Fruit fly (Drosophila melanogaster) whole organism, pupa: ENCODE results near the gene wrd.

Experiments
- CG10348 ChIP-seq: fragments of 200-800 bp; sonication (Bioruptor generic); IDR thresholded peaks from 2 replicates; pipeline ENCODE4 v1.3.6; 2022; ENCODE audit warnings: missing biosample characterization, missing genetic modification characterization
- CG12605 ChIP-seq: fragments of 200-800 bp; sonication (Bioruptor generic); IDR thresholded peaks from 2 replicates; pipeline ENCODE4 v1.3.6; 2022; ENCODE audit warnings: missing biosample characterization, missing genetic modification characterization
- CG13204 ChIP-seq: fragments of 200-800 bp; sonication (Bioruptor generic); optimal IDR thresholded peaks from 2 replicates; lab custom pipeline; 2018; ENCODE audit warnings: missing biosample characterization, mild to moderate bottlenecking, missing genetic modification characterization, moderate library complexity
- CG14655 ChIP-seq: fragments of 200-800 bp; sonication (Bioruptor generic); optimal IDR thresholded peaks from 3 replicates; lab custom pipeline; 2017; ENCODE audit warnings: mild to moderate bottlenecking, missing biosample characterization, missing genetic modification reagents, missing genetic modification characterization
- CG15710 ChIP-seq: fragments of 200-800 bp; sonication (Bioruptor generic); optimal IDR thresholded peaks from 2 replicates; lab custom pipeline; 2018; ENCODE audit warnings: missing biosample characterization, mild to moderate bottlenecking, missing genetic modification characterization, moderate library complexity
- CG17806 ChIP-seq: fragments of 200-800 bp; sonication (Bioruptor generic); optimal IDR thresholded peaks from 2 replicates; lab custom pipeline; 2018; ENCODE audit warnings: missing biosample characterization, mild to moderate bottlenecking, missing genetic modification characterization, moderate library complexity
- CG32121 ChIP-seq: fragments of 200-800 bp; sonication (Bioruptor generic); IDR thresholded peaks from 2 replicates; pipeline ENCODE4 v1.3.6; 2022; ENCODE audit warnings: missing biosample characterization, missing genetic modification characterization
- CG34367 ChIP-seq: fragments of 200-800 bp; sonication (Bioruptor generic); optimal IDR thresholded peaks from 2 replicates; lab custom pipeline; 2018; ENCODE audit warnings: missing biosample characterization, mild to moderate bottlenecking, missing genetic modification characterization
- CG4496 ChIP-seq: fragments of 200-800 bp; sonication (Bioruptor generic); IDR thresholded peaks from 3 replicates; pipeline ENCODE4 v1.3.6; 2022; ENCODE audit warnings: missing biosample characterization, missing genetic modification characterization
- CG8159 ChIP-seq: fragments of 200-800 bp; sonication (Bioruptor generic); optimal IDR thresholded peaks from 3 replicates; lab custom pipeline; 2018; ENCODE audit warnings: missing biosample characterization, mild to moderate bottlenecking, missing genetic modification characterization, moderate library complexity
- CG8301 ChIP-seq: fragments of 200-800 bp; sonication (Bioruptor generic); optimal IDR thresholded peaks from 2 replicates; lab custom pipeline; 2018; ENCODE audit warnings: missing biosample characterization, mild to moderate bottlenecking, missing genetic modification characterization
- CG9948 ChIP-seq: fragments of 200-800 bp; sonication (Bioruptor generic); optimal IDR thresholded peaks from 2 replicates; lab custom pipeline; 2018; ENCODE audit warnings: missing biosample characterization, mild to moderate bottlenecking, missing genetic modification characterization, moderate library complexity
- D1 ChIP-seq: fragments of 200-800 bp; sonication (Bioruptor generic); optimal IDR thresholded peaks from 2 replicates; lab custom pipeline; 2018; ENCODE audit warnings: missing biosample characterization, mild to moderate bottlenecking, missing genetic modification characterization, moderate library complexity
- EcR ChIP-seq: fragments of 200-800 bp; sonication (Bioruptor generic); optimal IDR thresholded peaks from 3 replicates; lab custom pipeline; 2019; ENCODE audit warnings: missing biosample characterization, missing genetic modification characterization, mild to moderate bottlenecking, moderate library complexity, missing genetic modification reagents
- Ets98B ChIP-seq: fragments of 200-800 bp; sonication (Bioruptor generic); IDR thresholded peaks from 2 replicates; pipeline ENCODE4 v1.3.6; 2022; ENCODE audit warnings: missing biosample characterization, missing genetic modification characterization
- Pif1A ChIP-seq: fragments of 200-800 bp; sonication (Bioruptor generic); optimal IDR thresholded peaks from 3 replicates; lab custom pipeline; 2016; ENCODE audit warnings: missing biosample characterization, missing genetic modification characterization
- Pif1B ChIP-seq: fragments of 200-800 bp; sonication (Bioruptor generic); optimal IDR thresholded peaks from 3 replicates; lab custom pipeline; 2016; ENCODE audit warnings: missing biosample characterization, missing genetic modification characterization
- Snoo ChIP-seq: fragments of 200-800 bp; sonication (Bioruptor generic); optimal IDR thresholded peaks from 3 replicates; lab custom pipeline; 2017; ENCODE audit warnings: missing biosample characterization, mild to moderate bottlenecking, missing genetic modification characterization, inconsistent platforms
- fd96Ca ChIP-seq: fragments of 200-800 bp; sonication (Bioruptor generic); IDR thresholded peaks from 3 replicates; pipeline ENCODE4 v1.3.6; 2022; ENCODE audit warnings: missing biosample characterization, missing genetic modification characterization
- gl ChIP-seq: fragments of 200-800 bp; sonication (Bioruptor generic); optimal IDR thresholded peaks from 2 replicates; lab custom pipeline; 2018; ENCODE audit warnings: missing biosample characterization, mild to moderate bottlenecking, missing genetic modification characterization
- rn ChIP-seq: fragments of 200-800 bp; sonication (Bioruptor generic); IDR thresholded peaks from 2 replicates; pipeline ENCODE4 v1.3.6; 2022; ENCODE audit warnings: missing biosample characterization, missing genetic modification characterization

Gene wrd

DNA sequence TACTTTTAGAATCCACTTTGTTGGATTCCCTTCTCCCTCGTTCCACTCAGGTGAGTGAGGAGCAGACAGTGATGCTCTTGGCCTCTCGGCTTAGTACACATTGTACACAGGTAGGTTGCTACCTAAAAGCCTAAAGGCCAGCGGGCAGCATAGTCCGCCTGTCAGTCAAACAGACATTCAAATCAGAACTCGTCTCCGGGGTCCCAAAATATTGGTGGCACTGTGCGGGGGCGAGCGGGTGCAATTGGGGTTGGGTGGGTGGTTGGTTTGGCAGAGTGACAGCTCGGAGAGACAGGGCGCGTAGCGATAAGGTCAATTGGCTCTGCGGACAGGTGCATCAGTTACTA lies 30.2 kb downstream of the wrd start:
- TF ChIP-seq CG12605 (GFP tag; lab: Robert Waterston, UW), result no peak
- no peak for TF ChIP-seq CG9948 (tag; lab: Kevin White, UChicago)
- no peak for TF ChIP-seq CG34367
- no peak for TF ChIP-seq CG32121 (GFP tag; lab: Robert Waterston, UW)
- TF ChIP-seq CG17806 (tag; lab: Kevin White, UChicago), result no peak
- no peak for TF ChIP-seq fd96Ca (GFP tag; lab: Robert Waterston, UW)
- TF ChIP-seq gl (tag; lab: Kevin White, UChicago), result no peak
- no peak for TF ChIP-seq CG8301
- TF ChIP-seq D1 (tag; lab: Kevin White, UChicago), result no peak
- no peak for TF ChIP-seq rn (GFP tag; lab: Robert Waterston, UW)
- TF ChIP-seq CG15710, result no peak
- no peak for TF ChIP-seq Snoo
- no peak for TF ChIP-seq CG13204 (GFP tag; lab: Kevin White, UChicago)
- no peak for TF ChIP-seq CG8159

DNA sequence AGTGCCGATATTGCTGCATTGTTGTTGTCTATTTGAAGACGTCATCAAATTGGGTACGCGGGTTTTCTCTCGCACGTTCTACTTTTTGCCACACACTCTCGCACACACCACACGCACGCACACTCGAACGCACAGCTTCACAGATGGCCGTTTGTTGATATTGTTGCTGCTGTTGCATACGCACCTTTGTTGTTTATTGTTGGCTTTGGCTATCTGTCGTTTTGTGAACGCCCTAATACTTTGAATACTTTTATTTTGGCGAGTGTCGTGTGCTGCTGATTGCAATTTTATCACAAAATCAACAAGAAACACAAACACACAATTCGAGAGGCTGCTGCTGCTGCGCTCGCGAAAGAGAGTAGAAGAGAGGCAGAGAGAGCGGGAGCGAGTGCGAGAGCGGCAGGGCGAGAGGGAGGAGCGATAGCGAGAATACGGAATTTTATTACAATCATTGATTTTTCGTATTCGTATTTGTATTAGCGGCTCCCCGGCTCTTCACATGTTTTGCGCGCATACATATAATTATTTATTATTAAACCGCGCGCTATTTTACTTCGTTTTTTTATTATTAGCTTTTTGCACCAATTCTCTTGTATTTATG lies 31.1 kb downstream of the wrd start:
- TF ChIP-seq D1 (tag; lab: Kevin White, UChicago) (no peak), Pif1A (GFP tag; lab: Kevin White, UChicago) (peak; percentile 31), rn (GFP tag; lab: Robert Waterston, UW) (no peak), Ets98B (no peak), Snoo (peak; percentile 35), CG4496 (GFP tag; lab: Robert Waterston, UW) (no peak), EcR (no peak), Pif1B (GFP tag; lab: Kevin White, UChicago) (peak; percentile 47), CG8159 (no peak), CG15710 (no peak), gl (tag; lab: Kevin White, UChicago) (peak; percentile 54), CG8301 (peak; percentile 9), CG10348 (GFP tag; lab: Robert Waterston, UW) (no peak), CG9948 (tag; lab: Kevin White, UChicago) (no peak), CG17806 (tag; lab: Kevin White, UChicago) (no peak), CG12605 (GFP tag; lab: Robert Waterston, UW) (no peak), CG32121 (GFP tag; lab: Robert Waterston, UW) (no peak), CG14655 (GFP tag; lab: Kevin White, UChicago) (no peak), CG13204 (GFP tag; lab: Kevin White, UChicago) (peak; percentile 23), fd96Ca (GFP tag; lab: Robert Waterston, UW) (no peak), CG34367 (no peak)
- TF ChIP-seq, all 21 proteins: peak for 6

DNA sequence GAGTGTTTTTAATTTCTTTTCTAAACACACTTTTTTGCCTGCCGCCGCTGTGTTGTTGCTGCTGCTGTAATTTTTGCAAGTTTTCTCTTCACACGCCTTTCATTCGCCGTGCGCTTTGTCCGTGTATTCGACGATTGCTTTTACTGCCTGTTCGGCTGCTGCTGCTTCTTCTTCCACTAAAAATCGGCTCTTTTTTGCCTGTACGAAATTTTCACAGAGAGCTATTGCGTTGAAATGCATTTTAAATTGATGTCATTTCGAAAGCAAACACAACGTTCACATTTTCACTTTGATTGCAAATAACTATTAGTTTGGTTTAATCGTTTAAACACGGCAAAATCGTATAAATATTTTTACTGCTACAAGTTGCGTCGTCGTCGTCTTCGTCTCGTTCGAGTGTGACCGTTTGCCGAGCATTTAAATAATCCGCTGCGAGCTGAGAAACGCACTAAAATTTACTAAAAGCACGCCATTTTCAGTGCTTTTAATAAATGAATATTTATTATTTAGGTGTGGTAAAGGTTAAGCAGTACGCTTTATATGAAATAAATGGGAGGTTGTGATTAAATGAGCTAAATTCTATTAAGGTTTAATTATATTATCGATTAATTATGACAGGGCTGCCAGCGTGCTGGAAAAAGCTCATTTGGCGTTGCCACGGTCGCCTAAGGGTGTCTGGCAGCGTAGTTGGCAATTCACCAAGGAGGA lies 31.8 kb downstream of the wrd start, which contains the start of the genes Ssdp and CG7985:
Ssdp (minus strand) TSS at position 419 of the 708 bp plus-strand sequence.
CG7985 (plus strand) TSS at position 681 of the 708 bp plus-strand sequence.
- TF ChIP-seq CG8301 (no peak), CG9948 (tag; lab: Kevin White, UChicago) (no peak)

DNA sequence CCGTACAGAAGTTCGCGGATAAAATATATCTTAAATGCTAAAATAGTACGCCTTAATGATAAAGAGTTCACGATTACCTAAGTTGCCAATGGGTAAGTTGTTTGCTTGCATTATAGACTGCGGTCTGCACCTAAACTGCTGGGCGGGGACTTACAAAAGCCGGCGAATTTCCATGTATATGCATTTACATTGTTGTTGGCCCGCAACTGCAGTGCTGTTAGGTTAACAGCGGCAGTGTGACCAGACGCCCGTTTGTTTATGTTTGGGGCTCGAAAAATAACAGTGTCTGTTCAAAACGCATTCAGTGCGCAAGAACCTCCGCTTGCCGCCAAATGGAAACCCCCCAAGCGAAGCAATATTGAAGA lies 32.3 kb downstream of the wrd start:
- TF ChIP-seq CG8301 (no peak), CG8159 (no peak)

DNA sequence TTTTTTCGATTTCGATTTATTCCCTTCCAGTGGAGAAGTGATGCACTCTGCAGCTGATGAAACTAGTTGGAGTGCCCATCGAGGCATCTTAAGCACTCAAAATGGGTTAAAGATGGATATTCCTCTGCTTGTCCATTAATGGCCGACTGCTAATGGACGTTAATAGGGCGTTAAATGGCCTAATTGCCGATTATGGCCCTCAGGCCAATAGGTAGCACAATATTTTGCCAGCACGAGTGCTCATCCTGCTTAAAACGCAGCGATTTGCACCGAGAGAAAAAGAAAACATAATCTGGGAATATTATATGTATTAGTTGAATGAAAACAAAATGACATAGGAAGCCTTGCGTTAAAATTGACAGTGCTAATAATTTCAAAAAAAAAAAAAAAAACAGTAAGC lies 40.9 kb downstream of the wrd start, which contains the start of gene CG44158:
CG44158 (plus strand) TSS at position 301 of the 400 bp plus-strand sequence.
- TF ChIP-seq CG13204 (GFP tag; lab: Kevin White, UChicago) (no peak), Pif1B (GFP tag; lab: Kevin White, UChicago) (no peak), fd96Ca (GFP tag; lab: Robert Waterston, UW) (no peak), CG32121 (GFP tag; lab: Robert Waterston, UW) (no peak), CG15710 (no peak), CG12605 (GFP tag; lab: Robert Waterston, UW) (no peak), CG8301 (no peak), Pif1A (GFP tag; lab: Kevin White, UChicago) (no peak), CG10348 (GFP tag; lab: Robert Waterston, UW) (no peak), EcR (no peak), gl (tag; lab: Kevin White, UChicago) (no peak), CG8159 (no peak), CG17806 (tag; lab: Kevin White, UChicago) (no peak)

DNA sequence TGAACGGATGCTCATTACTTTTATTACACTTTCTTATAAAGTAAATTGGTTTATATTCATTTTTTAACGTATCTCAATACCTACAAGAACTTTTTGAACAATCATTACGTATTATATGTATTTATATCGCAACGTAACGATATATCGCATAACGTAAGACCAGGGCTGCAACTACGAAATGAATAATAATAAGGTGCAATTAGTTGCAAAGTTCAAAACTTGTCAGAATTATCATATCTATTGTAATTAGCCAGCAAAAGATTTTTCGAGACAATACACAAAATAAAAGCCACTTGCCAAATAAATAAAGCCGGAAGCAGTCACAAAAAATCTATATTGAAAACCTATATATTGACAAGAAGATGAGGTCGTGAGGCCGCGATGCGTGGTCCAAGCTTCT lies 47.7 kb downstream of the wrd start:
- TF ChIP-seq Pif1B (GFP tag; lab: Kevin White, UChicago), result peak; percentile 2
- peak; percentile 18 for TF ChIP-seq CG8159
- TF ChIP-seq CG32121 (GFP tag; lab: Robert Waterston, UW), result 0 out of 2 replicates have a peak, but pooled peaks have one; percentile 13
- peak; percentile 31 for TF ChIP-seq Pif1A (GFP tag; lab: Kevin White, UChicago)
- TF ChIP-seq CG13204 (GFP tag; lab: Kevin White, UChicago), result no peak
- no peak for TF ChIP-seq Snoo
- peak; percentile 45; the same call in 1 of the 3 replicates for TF ChIP-seq CG4496 (GFP tag; lab: Robert Waterston, UW)
- TF ChIP-seq CG8301, result no peak
- TF ChIP-seq CG15710, result peak; percentile 7
- no peak for TF ChIP-seq EcR
- TF ChIP-seq, all 21 proteins: peak for 6
